Worm (Caenorhabditis elegans) whole organism, late embryonic: Measurements from ENCODE around the gene R03H10.6.

ENCODE experiments used
- F13H6.1 ChIP-seq: sonication (generic microtip); optimal IDR thresholded peaks from 2 replicates; lab custom pipeline; 2016; ENCODE audit warnings: missing genetic modification characterization, missing compliant biosample characterization
- ceh-6 ChIP-seq: fragments of 200-800 bp; sonication (Bioruptor generic); optimal IDR thresholded peaks from 2 replicates; lab custom pipeline; 2018; ENCODE audit warnings: mild to moderate bottlenecking, missing genetic modification characterization, missing compliant biosample characterization
- nfya-1 ChIP-seq: sonication (generic microtip); optimal IDR thresholded peaks from 2 replicates; lab custom pipeline; 2017; ENCODE audit warnings: missing genetic modification characterization, mild to moderate bottlenecking, missing compliant biosample characterization, antibody characterized with exemption, moderate library complexity
- sox-4 ChIP-seq: sonication (generic microtip); optimal IDR thresholded peaks from 2 replicates; lab custom pipeline; 2017; ENCODE audit warnings: mild to moderate bottlenecking, missing genetic modification characterization, inconsistent platforms, missing compliant biosample characterization

- TF ChIP-seq nfya-1 (tag; lab: Kevin White, UChicago) (no peak), sox-4 (tag; lab: Kevin White, UChicago) (no peak), F13H6.1 (tag; lab: Kevin White, UChicago) (no peak), ceh-6 (GFP tag; lab: Kevin White, UChicago) (no peak)
Measured at ce11 chrII:4159570-4159969, 13.7 kb downstream of the R03H10.6 start.
